Fruit fly (Drosophila melanogaster) whole organism, larva: ENCODE results near the gene CG31278.

Experiments
- noc ChIP-seq: fragments of 200-800 bp; sonication (Bioruptor generic); optimal IDR thresholded peaks from 3 replicates; lab custom pipeline; 2019; ENCODE audit warnings: missing biosample characterization, mild to moderate bottlenecking, missing genetic modification characterization, moderate library complexity

CG31278 gene

dm6 chr3R:10708169-10708568 lies at the start of gene CG31278:
Gene CG31278 (minus strand): TSS chr3R:10708340.
- no peak for TF ChIP-seq noc (tag; lab: Kevin White, UChicago)

- TF ChIP-seq noc (tag; lab: Kevin White, UChicago): no peak
Measured at dm6 chr3R:10755534-10755933, 47.4 kb upstream of the CG31278 start, which contains the start of gene CG14691. Gene CG14691 (minus strand): TSS chr3R:10755634.

DNA sequence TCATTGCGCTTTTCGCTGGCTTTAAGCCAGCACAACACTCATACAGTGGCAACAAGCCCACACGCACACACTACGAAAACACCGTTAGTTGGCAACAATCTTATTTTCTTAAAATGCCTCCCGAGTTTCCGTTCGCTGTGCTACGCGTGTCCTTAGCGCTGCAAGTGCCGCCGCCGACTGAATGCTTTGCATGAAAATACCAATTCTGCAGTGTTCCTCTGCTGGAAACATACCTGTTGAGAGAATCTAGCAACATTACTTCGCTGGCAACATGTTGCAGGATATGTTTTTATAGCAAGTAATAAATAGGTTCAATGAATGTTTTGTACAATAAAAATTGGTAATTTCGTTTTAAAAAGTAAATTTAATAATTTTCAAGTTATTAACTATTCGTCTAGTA lies 42.9 kb upstream of the CG31278 start, which contains the start of gene TkR86C:
TSS of gene TkR86C (minus strand) at position 168 of the 400 bp plus-strand sequence.
- no peak for TF ChIP-seq noc (tag; lab: Kevin White, UChicago)

DNA sequence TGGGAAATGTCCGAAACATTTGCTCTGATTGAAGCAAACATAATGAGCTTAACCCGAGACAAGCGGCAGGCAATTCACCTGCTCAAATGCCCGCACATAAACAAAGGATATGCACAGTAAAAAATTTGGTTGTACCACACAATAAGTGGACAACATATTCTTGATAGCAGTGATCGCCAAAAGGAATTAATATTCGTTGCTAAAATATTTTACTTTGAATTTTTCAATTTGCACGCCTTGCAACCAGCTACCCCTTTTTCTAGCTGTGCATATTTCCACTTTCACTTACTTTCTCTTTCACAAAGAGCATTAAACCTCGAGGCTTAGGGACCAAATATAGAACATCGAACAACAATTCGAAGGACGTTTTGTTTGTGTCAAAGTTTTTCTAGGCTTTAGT lies 39.5 kb upstream of the CG31278 start:
- no peak for TF ChIP-seq noc (tag; lab: Kevin White, UChicago)

DNA sequence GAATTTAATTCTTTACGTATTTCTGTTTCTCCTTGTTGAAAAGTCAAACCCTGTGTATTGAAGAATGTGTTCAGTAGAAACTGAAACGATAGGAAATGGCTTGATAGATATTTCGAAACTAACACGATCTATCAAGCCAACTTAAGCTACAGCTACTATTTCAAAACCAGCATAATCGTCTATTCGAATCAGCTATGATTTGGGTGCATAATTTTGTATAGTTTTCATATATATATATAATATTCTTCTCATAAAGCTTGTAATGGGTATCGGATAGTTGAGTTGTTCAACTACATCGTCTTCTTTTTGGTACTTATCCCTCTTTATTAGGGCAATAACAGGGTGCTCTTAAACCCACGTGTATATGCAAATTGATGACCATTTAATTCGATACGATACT lies 27.7 kb upstream of the CG31278 start, which contains the start of gene tomboy20:
TSS of gene tomboy20 (minus strand) at position 101 of the 400 bp plus-strand sequence.
- no peak for TF ChIP-seq noc (tag; lab: Kevin White, UChicago)

DNA sequence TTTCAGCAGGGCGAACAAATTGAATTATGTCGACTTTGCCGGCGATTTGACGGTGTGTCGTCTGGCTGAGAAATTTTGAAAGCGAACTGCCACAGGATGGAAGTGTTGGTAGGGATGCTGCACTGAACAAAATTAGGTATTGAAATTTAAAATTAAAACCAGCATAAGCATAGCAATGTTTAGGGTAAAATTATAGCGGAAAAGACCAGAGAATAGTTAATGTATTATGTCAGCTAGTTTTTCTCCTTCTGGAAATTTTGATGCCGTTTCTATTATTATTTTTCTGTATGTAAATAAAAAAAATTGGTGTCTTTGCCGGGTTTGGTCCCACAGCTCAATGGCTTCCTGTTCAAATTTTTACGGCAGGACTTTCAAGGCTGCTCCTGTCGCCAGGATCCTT lies 18.6 kb upstream of the CG31278 start:
- no peak for TF ChIP-seq noc (tag; lab: Kevin White, UChicago)

DNA sequence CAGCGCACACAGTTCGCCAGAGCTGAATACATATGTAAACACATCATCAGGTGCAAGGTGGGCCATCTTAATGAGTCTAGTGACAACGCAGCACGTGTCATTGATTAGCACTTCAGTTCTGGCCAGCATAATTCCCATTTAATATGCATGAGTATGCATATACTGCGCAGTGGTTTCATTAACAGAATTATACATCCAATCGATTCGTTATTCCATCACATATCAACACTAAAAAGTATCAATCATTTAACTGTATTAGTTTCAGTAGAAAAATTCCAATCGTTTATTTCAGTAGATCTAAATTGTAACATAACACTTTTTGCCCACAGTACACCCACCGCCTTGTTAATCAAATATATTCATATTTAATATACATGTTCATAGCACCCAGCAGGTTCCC lies 6.4 kb upstream of the CG31278 start, which contains the start of gene CG4073:
TSS of gene CG4073 (plus strand) at position 301 of the 400 bp plus-strand sequence.
- TF ChIP-seq noc (tag; lab: Kevin White, UChicago): no peak

- no peak for TF ChIP-seq noc (tag; lab: Kevin White, UChicago)
Measured at dm6 chr3R:10711148-10711547, 3.0 kb upstream of the CG31278 start, which contains the start of gene CG14689. Gene CG14689 (minus strand): TSS chr3R:10711248.

dm6 chr3R:10709264-10709663 lies 1.1 kb upstream of the CG31278 start, which contains the start of gene CG31373:
Gene CG31373 (minus strand): TSS chr3R:10709364.
- no peak for TF ChIP-seq noc (tag; lab: Kevin White, UChicago)

DNA sequence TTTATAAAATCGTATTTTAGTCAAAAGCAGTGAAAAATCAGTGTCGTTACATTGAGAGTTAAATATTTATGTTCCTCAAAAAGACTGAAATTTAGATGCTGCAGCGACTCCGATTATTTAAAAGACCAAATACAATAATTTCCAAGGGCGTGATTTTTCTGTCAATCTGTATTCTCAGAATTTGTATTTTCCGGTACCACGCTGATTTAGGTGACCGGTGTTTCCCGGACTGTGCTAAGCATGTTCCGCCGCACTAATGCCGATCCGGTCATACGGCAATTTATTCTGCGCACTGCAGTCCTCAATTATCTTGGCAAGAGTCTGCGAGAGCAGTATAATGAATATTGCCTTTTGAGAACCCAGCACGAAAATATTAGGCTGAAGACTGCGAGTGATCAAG lies 1.4 kb downstream of the CG31278 start, which contains the start of the genes CG31467 and CG14684:
TSS of gene CG31467 (minus strand) at position 101 of the 400 bp plus-strand sequence.
TSS of gene CG14684 (plus strand) at position 212 of the 400 bp plus-strand sequence.
- no peak for TF ChIP-seq noc (tag; lab: Kevin White, UChicago)

- no peak for TF ChIP-seq noc (tag; lab: Kevin White, UChicago)
Measured at dm6 chr3R:10704975-10705374, 3.2 kb downstream of the CG31278 start, which contains the start of gene CG31391. Gene CG31391 (minus strand): TSS chr3R:10705075.

DNA sequence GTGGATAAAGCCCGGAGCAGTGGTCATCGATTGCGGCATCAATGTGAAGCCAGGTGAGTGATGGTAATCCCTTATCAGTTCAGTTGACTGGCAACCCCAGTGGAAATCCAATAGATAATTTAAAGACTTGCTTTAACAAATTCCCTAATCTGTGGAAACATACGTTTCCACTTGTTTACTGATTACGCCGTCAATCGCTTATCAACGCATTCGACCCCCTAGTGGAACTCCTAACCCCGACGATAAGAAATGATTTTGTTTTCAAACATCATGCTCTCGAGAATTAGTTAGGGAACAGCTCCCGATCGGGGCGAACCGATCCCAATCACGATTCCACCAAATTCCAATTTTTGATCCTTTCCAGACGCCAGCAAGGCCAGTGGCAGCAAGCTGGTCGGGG lies 7.5 kb downstream of the CG31278 start:
- TF ChIP-seq noc (tag; lab: Kevin White, UChicago): peak; percentile 21

DNA sequence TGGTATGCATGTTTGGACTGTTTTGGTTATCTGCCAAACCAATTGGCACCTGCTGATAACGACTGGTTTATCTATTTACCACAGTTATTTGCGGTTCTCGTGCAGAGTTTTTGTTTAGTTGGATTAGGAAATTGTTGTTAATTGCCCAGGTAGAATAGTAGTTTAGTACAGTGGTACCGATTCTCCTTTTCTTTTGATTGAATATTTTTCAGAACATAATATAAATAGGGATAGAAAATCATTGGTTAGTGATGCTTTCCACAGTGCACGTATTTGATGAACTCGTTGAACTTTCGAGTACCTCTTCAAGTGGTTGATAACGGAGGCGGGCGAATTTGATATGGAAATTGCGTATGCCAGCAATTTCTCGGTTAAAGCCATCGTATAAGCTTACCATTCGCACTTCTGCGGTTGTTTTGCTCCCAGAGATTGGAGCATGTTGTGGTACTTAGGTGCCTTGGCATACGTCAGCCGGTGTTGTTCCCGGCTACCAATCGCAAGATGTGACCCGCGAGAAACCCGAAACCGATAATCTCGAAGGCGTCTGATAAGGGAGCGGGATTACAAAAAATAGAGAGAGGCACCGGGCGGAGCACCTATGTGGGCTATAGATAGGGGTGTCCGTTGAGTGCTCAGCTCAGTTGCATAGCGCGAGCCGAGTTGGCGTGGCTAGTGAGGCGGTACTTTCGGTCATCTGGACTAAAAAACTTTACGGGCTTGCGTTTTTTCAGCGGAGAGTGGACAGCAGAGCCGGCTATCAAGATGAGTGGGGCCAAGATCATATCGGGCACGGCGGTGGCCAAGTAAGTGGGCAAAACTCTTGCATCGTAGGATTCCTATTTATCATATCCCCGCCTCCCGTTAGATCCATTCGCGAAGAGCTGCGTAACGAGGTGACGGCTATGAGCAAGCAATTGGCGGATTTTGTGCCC lies 8.9 kb downstream of the CG31278 start:
- TF ChIP-seq noc (tag; lab: Kevin White, UChicago): peak; percentile 90

- no peak for TF ChIP-seq noc (tag; lab: Kevin White, UChicago)
Measured at dm6 chr3R:10696371-10696777, 11.8 kb downstream of the CG31278 start, which contains the start of the genes pug, CG14683 and CG46459. Gene pug (plus strand): TSS chr3R:10696534. Gene CG14683 (plus strand): TSS chr3R:10696647. Gene CG46459 (plus strand): TSS chr3R:10696647.

DNA sequence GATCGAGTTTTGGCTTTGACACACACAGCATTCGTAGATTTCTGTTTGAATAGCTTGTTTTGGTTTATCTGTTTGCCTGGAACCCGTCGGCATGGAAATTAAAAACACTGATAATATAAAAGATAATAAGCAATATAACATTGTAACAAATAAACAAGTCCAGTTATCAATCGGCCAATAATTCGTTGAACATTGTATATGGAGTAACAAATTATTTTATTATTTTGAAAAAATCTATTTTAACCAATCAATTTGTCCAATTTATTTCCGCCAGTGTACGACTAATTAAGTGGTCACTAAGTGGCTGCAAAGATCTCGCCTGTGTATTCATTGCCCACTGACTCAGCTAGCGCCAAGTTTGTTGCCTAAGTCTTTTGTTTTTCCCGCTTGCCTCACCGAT lies 19.3 kb downstream of the CG31278 start:
- TF ChIP-seq noc (tag; lab: Kevin White, UChicago): peak; percentile 52

dm6 chr3R:10688160-10688559 lies 20.0 kb downstream of the CG31278 start:
- no peak for TF ChIP-seq noc (tag; lab: Kevin White, UChicago)
